Fruit fly (Drosophila melanogaster) whole organism, embryonic: ENCODE measurements around the gene Pink1.

Experiments
- ATbp ChIP-seq: fragments of 200-800 bp; sonication (Bioruptor generic); optimal IDR thresholded peaks from 2 replicates; lab custom pipeline; 2017; ENCODE audit warnings: missing biosample characterization, mild to moderate bottlenecking, missing genetic modification characterization, missing genetic modification reagents
- Bdp1 ChIP-seq: fragments of 200-800 bp; sonication (Bioruptor generic); optimal IDR thresholded peaks from 3 replicates; lab custom pipeline; 2016; ENCODE audit warnings: missing biosample characterization, missing genetic modification characterization
- Blimp-1 ChIP-seq: fragments of 200-800 bp; sonication (Bioruptor generic); optimal IDR thresholded peaks from 3 replicates; lab custom pipeline; 2018; ENCODE audit warnings: missing biosample characterization, missing genetic modification characterization, mild to moderate bottlenecking, moderate library complexity, missing genetic modification reagents
- CG13424 ChIP-seq: fragments of 200-800 bp; sonication (Bioruptor generic); optimal IDR thresholded peaks from 2 replicates; lab custom pipeline; 2019; ENCODE audit warnings: missing biosample characterization, mild to moderate bottlenecking, missing genetic modification characterization, moderate library complexity
- CG14965 ChIP-seq: fragments of 200-800 bp; sonication (Bioruptor generic); optimal IDR thresholded peaks from 2 replicates; lab custom pipeline; 2016; ENCODE audit warnings: missing biosample characterization, missing genetic modification characterization, borderline replicate concordance
- CG15269 ChIP-seq: fragments of 200-800 bp; sonication (Bioruptor generic); optimal IDR thresholded peaks from 2 replicates; lab custom pipeline; 2018; ENCODE audit warnings: missing biosample characterization, mild to moderate bottlenecking, missing genetic modification characterization, moderate library complexity
- CG16779 ChIP-seq: fragments of 200-800 bp; sonication (Bioruptor generic); IDR thresholded peaks from 2 replicates; pipeline ENCODE4 v1.3.6; 2022; ENCODE audit warnings: missing biosample characterization, missing genetic modification characterization
- CG17328 ChIP-seq: fragments of 200-800 bp; sonication (Bioruptor generic); IDR thresholded peaks from 2 replicates; pipeline ENCODE4 v1.3.6; 2022; ENCODE audit warnings: missing biosample characterization, missing genetic modification characterization
- CG2116 ChIP-seq: fragments of 200-800 bp; sonication (Bioruptor generic); optimal IDR thresholded peaks from 3 replicates; lab custom pipeline; 2018; ENCODE audit warnings: missing biosample characterization, mild to moderate bottlenecking, missing genetic modification characterization
- CG2202 ChIP-seq: fragments of 200-800 bp; sonication (Bioruptor generic); optimal IDR thresholded peaks from 2 replicates; lab custom pipeline; 2018; ENCODE audit warnings: missing biosample characterization, mild to moderate bottlenecking, missing genetic modification characterization
- CG31224 ChIP-seq: fragments of 200-800 bp; sonication (Bioruptor generic); IDR thresholded peaks from 2 replicates; pipeline ENCODE4 v1.3.6; 2022; ENCODE audit warnings: missing biosample characterization, missing genetic modification characterization
- CG31388 ChIP-seq: fragments of 200-800 bp; sonication (Bioruptor generic); optimal IDR thresholded peaks from 2 replicates; lab custom pipeline; 2016; ENCODE audit warnings: missing biosample characterization, missing genetic modification characterization
- CG34422 ChIP-seq: fragments of 200-800 bp; sonication (Bioruptor generic); IDR thresholded peaks from 3 replicates; pipeline ENCODE4 v1.3.6; 2022; ENCODE audit warnings: missing biosample characterization, missing genetic modification characterization
- CG4282 ChIP-seq: fragments of 200-800 bp; sonication (Bioruptor generic); optimal IDR thresholded peaks from 2 replicates; lab custom pipeline; 2016; ENCODE audit warnings: missing biosample characterization, missing genetic modification characterization
- CG8281 ChIP-seq: fragments of 200-800 bp; sonication (Bioruptor generic); optimal IDR thresholded peaks from 2 replicates; lab custom pipeline; 2018; ENCODE audit warnings: missing biosample characterization, mild to moderate bottlenecking, missing genetic modification characterization, moderate library complexity
- CG9437 ChIP-seq: fragments of 200-800 bp; sonication (Bioruptor generic); optimal IDR thresholded peaks from 2 replicates; lab custom pipeline; 2018; ENCODE audit warnings: missing biosample characterization, mild to moderate bottlenecking, missing genetic modification characterization
- Camta ChIP-seq: fragments of 200-800 bp; sonication (Bioruptor generic); optimal IDR thresholded peaks from 2 replicates; lab custom pipeline; 2016; ENCODE audit warnings: missing biosample characterization, missing genetic modification characterization
- Dip2 ChIP-seq: fragments of 200-800 bp; sonication (Bioruptor generic); IDR thresholded peaks from 2 replicates; pipeline ENCODE4 v1.3.6; 2022; ENCODE audit warnings: missing biosample characterization, missing genetic modification characterization
- Drgx ChIP-seq: fragments of 200-800 bp; sonication (Bioruptor generic); IDR thresholded peaks from 2 replicates; pipeline ENCODE4 v1.3.6; 2022; ENCODE audit warnings: missing biosample characterization, missing genetic modification characterization
- Ets97D ChIP-seq: fragments of 200-800 bp; sonication (Bioruptor generic); optimal IDR thresholded peaks from 3 replicates; lab custom pipeline; 2016; ENCODE audit warnings: missing biosample characterization, missing genetic modification characterization
- Fer2 ChIP-seq: fragments of 200-800 bp; sonication (Bioruptor generic); optimal IDR thresholded peaks from 2 replicates; lab custom pipeline; 2018; ENCODE audit warnings: missing biosample characterization, mild to moderate bottlenecking, missing genetic modification characterization, moderate library complexity
- Gsc ChIP-seq: fragments of 200-800 bp; sonication (Bioruptor generic); IDR thresholded peaks from 2 replicates; pipeline ENCODE4 v1.3.6; 2022; ENCODE audit warnings: missing biosample characterization, missing genetic modification characterization
- HLH3B ChIP-seq: fragments of 200-800 bp; sonication (Bioruptor generic); IDR thresholded peaks from 2 replicates; pipeline ENCODE4 v1.3.6; 2022; ENCODE audit warnings: missing biosample characterization, missing genetic modification characterization
- HLHmδ ChIP-seq: fragments of 200-800 bp; sonication (Bioruptor generic); optimal IDR thresholded peaks from 2 replicates; lab custom pipeline; 2018; ENCODE audit warnings: missing biosample characterization, mild to moderate bottlenecking, missing genetic modification characterization, moderate library complexity
- Mes4 ChIP-seq: fragments of 200-800 bp; sonication (Bioruptor generic); optimal IDR thresholded peaks from 2 replicates; lab custom pipeline; 2016; ENCODE audit warnings: missing biosample characterization, missing genetic modification characterization
- Pdp1 ChIP-seq, 2 experiments: fragments of 200-800 bp; sonication (Bioruptor generic); optimal IDR thresholded peaks; 3 replicates each; lab custom pipeline; 2016; ENCODE audit warnings: missing biosample characterization in 2 of 2, missing genetic modification characterization in 2 of 2, mild to moderate bottlenecking in 1 of 2, moderate library complexity in 1 of 2
- Vsx1 ChIP-seq: fragments of 200-800 bp; sonication (Bioruptor generic); optimal IDR thresholded peaks from 2 replicates; lab custom pipeline; 2017; ENCODE audit warnings: missing biosample characterization, mild to moderate bottlenecking, missing genetic modification characterization, missing genetic modification reagents
- az2 ChIP-seq: fragments of 200-800 bp; sonication (Bioruptor generic); optimal IDR thresholded peaks from 3 replicates; lab custom pipeline; 2016; ENCODE audit warnings: missing biosample characterization, missing genetic modification characterization
- bowl ChIP-seq: fragments of 200-800 bp; sonication (Bioruptor generic); IDR thresholded peaks from 2 replicates; pipeline ENCODE4 v1.3.6; 2022; ENCODE audit warnings: missing biosample characterization, missing genetic modification characterization
- da ChIP-seq: fragments of 200-800 bp; sonication (Bioruptor generic); optimal IDR thresholded peaks from 2 replicates; lab custom pipeline; 2016; ENCODE audit warnings: missing biosample characterization, missing genetic modification characterization
- emc ChIP-seq: fragments of 200-800 bp; sonication (Bioruptor generic); optimal IDR thresholded peaks from 2 replicates; lab custom pipeline; 2016; ENCODE audit warnings: missing biosample characterization, missing genetic modification characterization
- exex ChIP-seq: fragments of 200-800 bp; sonication (Bioruptor generic); optimal IDR thresholded peaks from 4 replicates; lab custom pipeline; 2018; ENCODE audit warnings: missing biosample characterization, mild to moderate bottlenecking, missing genetic modification characterization, moderate library complexity
- fu2 ChIP-seq: fragments of 200-800 bp; sonication (Bioruptor generic); optimal IDR thresholded peaks from 2 replicates; lab custom pipeline; 2016; ENCODE audit warnings: missing biosample characterization, missing genetic modification characterization
- her ChIP-seq: fragments of 200-800 bp; sonication (Bioruptor generic); optimal IDR thresholded peaks from 2 replicates; lab custom pipeline; 2016; ENCODE audit warnings: missing biosample characterization, missing genetic modification characterization
- knrl ChIP-seq: fragments of 200-800 bp; sonication (Bioruptor generic); IDR thresholded peaks from 3 replicates; pipeline ENCODE4 v1.3.6; 2022; ENCODE audit warnings: missing biosample characterization, missing genetic modification characterization; ENCODE audit not compliant: partially characterized antibody
- mld ChIP-seq: fragments of 200-800 bp; sonication (Bioruptor generic); IDR thresholded peaks from 3 replicates; pipeline ENCODE4 v1.3.6; 2022; ENCODE audit warnings: missing biosample characterization, missing genetic modification characterization; ENCODE audit not compliant: partially characterized antibody
- nom ChIP-seq: fragments of 200-800 bp; sonication (Bioruptor generic); optimal IDR thresholded peaks from 2 replicates; lab custom pipeline; 2017; ENCODE audit warnings: missing biosample characterization, missing genetic modification characterization, mild to moderate bottlenecking, moderate library complexity, missing genetic modification reagents
- pan ChIP-seq, 4 experiments: fragments of >200 bp in 3 of 4; fragments of 200-800 bp in 1 of 4; sonication (Bioruptor generic) in 1 of 4; optimal IDR thresholded peaks in 3 of 4; IDR thresholded peaks in 1 of 4; 2 replicates each; pipeline versions ENCODE4 v1.3.6 to Lab custom; 2017 to 2022; ENCODE audit warnings: missing biosample characterization in 2 of 4, missing genetic modification characterization in 2 of 4, mixed read lengths in 1 of 4
- pnt ChIP-seq: fragments of 200-800 bp; sonication (Bioruptor generic); optimal IDR thresholded peaks from 3 replicates; lab custom pipeline; 2016; ENCODE audit warnings: missing biosample characterization, missing genetic modification characterization
- sd ChIP-seq: fragments of 200-800 bp; sonication (Bioruptor generic); optimal IDR thresholded peaks from 3 replicates; lab custom pipeline; 2018; ENCODE audit warnings: missing biosample characterization, mild to moderate bottlenecking, missing genetic modification characterization, moderate library complexity
- sens-2 ChIP-seq: fragments of 200-800 bp; sonication (Bioruptor generic); IDR thresholded peaks from 2 replicates; pipeline ENCODE4 v1.3.6; 2022; ENCODE audit warnings: missing biosample characterization, missing genetic modification characterization
- sima ChIP-seq: fragments of 200-800 bp; sonication (Bioruptor generic); optimal IDR thresholded peaks from 2 replicates; lab custom pipeline; 2016; ENCODE audit warnings: missing biosample characterization, missing genetic modification characterization
- slbo ChIP-seq: fragments of 200-800 bp; sonication (Bioruptor generic); IDR thresholded peaks from 2 replicates; pipeline ENCODE4 v1.3.6; 2022; ENCODE audit warnings: missing biosample characterization, missing genetic modification characterization
- slp2 ChIP-seq: fragments of 200-800 bp; sonication (Bioruptor generic); optimal IDR thresholded peaks from 2 replicates; lab custom pipeline; 2016; ENCODE audit warnings: missing biosample characterization, missing genetic modification characterization
- so ChIP-seq: fragments of 200-800 bp; sonication (Bioruptor generic); IDR thresholded peaks from 3 replicates; pipeline ENCODE4 v1.3.6; 2022; ENCODE audit warnings: missing biosample characterization, missing genetic modification characterization
- tin ChIP-seq: fragments of 200-800 bp; sonication (Bioruptor generic); optimal IDR thresholded peaks from 3 replicates; lab custom pipeline; 2016; ENCODE audit warnings: missing biosample characterization, missing genetic modification characterization
- twi ChIP-seq: fragments of 200-800 bp; optimal IDR thresholded peaks from 2 replicates; lab custom pipeline; 2019; ENCODE audit warnings: missing biosample characterization, mild to moderate bottlenecking, missing genetic modification characterization, moderate library complexity
- vvl ChIP-seq: fragments of 200-800 bp; sonication (Bioruptor generic); IDR thresholded peaks from 2 replicates; pipeline ENCODE4 v1.3.6; 2022; ENCODE audit warnings: missing biosample characterization, missing genetic modification characterization
- wek ChIP-seq: fragments of 200-800 bp; sonication (Bioruptor generic); optimal IDR thresholded peaks from 3 replicates; lab custom pipeline; 2018; ENCODE audit warnings: missing biosample characterization, mild to moderate bottlenecking, missing genetic modification characterization, moderate library complexity
- wor ChIP-seq: fragments of 200-800 bp; sonication (Bioruptor generic); IDR thresholded peaks from 2 replicates; pipeline ENCODE4 v1.3.6; 2022; ENCODE audit warnings: missing biosample characterization, missing genetic modification characterization

The Pink1 gene

dm6 chrX:6677826-6678489, 5.6 kb upstream of the Pink1 start, which contains the start of gene Fum1 (continued):
- no peak; the same call in 2 of the 3 replicates for TF ChIP-seq mld (GFP tag; lab: Robert Waterston, UW)
- no peak for TF ChIP-seq HLHmδ (GFP tag; lab: Kevin White, UChicago)
- no peak for TF ChIP-seq Drgx (GFP tag; lab: Robert Waterston, UW)
- TF ChIP-seq bowl (GFP tag; lab: Robert Waterston, UW) = no peak
- TF ChIP-seq Bdp1 (GFP tag; lab: Kevin White, UChicago) = no peak
- no peak for TF ChIP-seq slbo (GFP tag; lab: Robert Waterston, UW)
- TF ChIP-seq Blimp-1 (GFP tag; lab: Kevin White, UChicago) = no peak
- no peak for TF ChIP-seq CG31388 (GFP tag; lab: Kevin White, UChicago)
- no peak for TF ChIP-seq CG17328 (GFP tag; lab: Robert Waterston, UW)
- no peak for TF ChIP-seq fu2 (GFP tag; lab: Kevin White, UChicago)
- TF ChIP-seq da (GFP tag; lab: Kevin White, UChicago) = peak; percentile 23
- TF ChIP-seq CG2202 (tag; lab: Kevin White, UChicago) = no peak
- peak; percentile 4 for TF ChIP-seq Ets97D
- TF ChIP-seq exex (tag; lab: Kevin White, UChicago) = no peak
- no peak for TF ChIP-seq az2 (GFP tag; lab: Kevin White, UChicago)
- no peak for TF ChIP-seq slp2 (GFP tag; lab: Kevin White, UChicago)
- peak; percentile 97 for TF ChIP-seq CG2116
- TF ChIP-seq knrl = peak; percentile 90
- no peak for TF ChIP-seq Mes4 (GFP tag; lab: Kevin White, UChicago)
- no peak for TF ChIP-seq HLH3B
- TF ChIP-seq her (GFP tag; lab: Kevin White, UChicago) = peak; percentile 28
- no peak for TF ChIP-seq CG16779 (GFP tag; lab: Robert Waterston, UW)
- TF ChIP-seq Camta (GFP tag; lab: Kevin White, UChicago) = no peak
- no peak for TF ChIP-seq CG31224 (GFP tag; lab: Robert Waterston, UW)
- TF ChIP-seq sd (tag; lab: Kevin White, UChicago) = no peak
- no peak for TF ChIP-seq pnt (GFP tag; lab: Kevin White, UChicago)
- no peak for TF ChIP-seq sima (GFP tag; lab: Kevin White, UChicago)
- TF ChIP-seq CG34422 (GFP tag; lab: Robert Waterston, UW) = no peak
- no peak for TF ChIP-seq CG8281
- no peak for TF ChIP-seq wor (GFP tag; lab: Robert Waterston, UW)
- TF ChIP-seq Dip2 (GFP tag; lab: Robert Waterston, UW) = no peak
- no peak for TF ChIP-seq twi (tag; lab: Kevin White, UChicago)
- no peak for TF ChIP-seq wek
- no peak for TF ChIP-seq emc (GFP tag; lab: Kevin White, UChicago)
- TF ChIP-seq CG14965 (GFP tag; lab: Kevin White, UChicago) = no peak
- TF ChIP-seq sens-2 (GFP tag; lab: Robert Waterston, UW) = no peak
- TF ChIP-seq tin = no peak
- no peak for TF ChIP-seq Fer2 (tag; lab: Kevin White, UChicago)
- no peak for TF ChIP-seq Vsx1
- no peak for TF ChIP-seq nom (GFP tag; lab: Kevin White, UChicago)
- no peak for TF ChIP-seq vvl (GFP tag; lab: Robert Waterston, UW)
- TF ChIP-seq CG15269 (tag; lab: Kevin White, UChicago) = no peak
- TF ChIP-seq ATbp (GFP tag; lab: Kevin White, UChicago) = no peak
- TF ChIP-seq so (GFP tag; lab: Robert Waterston, UW) = no peak
- no peak for TF ChIP-seq CG13424 (tag; lab: Kevin White, UChicago)
- no peak for TF ChIP-seq CG4282
- peak in 1 of 2 experiments; percentile 81 for TF ChIP-seq Pdp1 (GFP tag; optimal IDR thresholded peaks at IDR 0.05; lab: Kevin White, UChicago)
- TF ChIP-seq pan (optimal IDR thresholded peaks at IDR 0.05; lab: Kevin White, UChicago) = no peak
- no peak for TF ChIP-seq pan (GFP tag; optimal IDR thresholded peaks at IDR 0.05 in 1 of 2, IDR thresholded peaks at IDR 0.05 in 1 of 2)
- TF ChIP-seq CG9437 (GFP tag; lab: Kevin White, UChicago) = peak; percentile 60
- no peak for TF ChIP-seq Gsc (GFP tag; lab: Robert Waterston, UW)
